Worm (Caenorhabditis elegans) whole organism, L1 larva: Measurements from ENCODE around the gene ZK632.9.
A peak's percentile ranks its signal among the peaks of the same experiment; 100 is the strongest.

ENCODE experiments used
- aha-1 ChIP-seq: fragments of 150-350 bp; optimal IDR thresholded peaks from 2 replicates; lab custom pipeline; 2014; ENCODE audit warnings: missing biosample characterization, missing genetic modification characterization
- blmp-1 ChIP-seq: fragments of 150-350 bp; optimal IDR thresholded peaks from 2 replicates; lab custom pipeline; 2014; ENCODE audit warnings: missing biosample characterization, missing genetic modification characterization
- ces-1 ChIP-seq: fragments of 150-350 bp; optimal IDR thresholded peaks from 2 replicates; lab custom pipeline; 2014; ENCODE audit warnings: missing biosample characterization, missing genetic modification reagents, missing genetic modification characterization
- efl-1 ChIP-seq, 4 experiments: fragments of 150-350 bp; optimal IDR thresholded peaks in 3 of 4; peaks in 1 of 4; 1 replicate in 1 of 4; 2 replicates in 3 of 4; lab custom pipeline; 2014; ENCODE audit warnings: missing biosample characterization in 2 of 4, missing genetic modification characterization in 2 of 4, missing genetic modification reagents in 2 of 4
- egl-27 ChIP-seq, 2 experiments: fragments of 150-350 bp in 1 of 2; sonication (generic microtip); optimal IDR thresholded peaks; 3 replicates each; lab custom pipeline; 2017 to 2018; ENCODE audit warnings: missing biosample characterization in 2 of 2, missing genetic modification characterization in 2 of 2, missing genetic modification reagents in 2 of 2
- elt-2 ChIP-seq: sonication (generic microtip); optimal IDR thresholded peaks from 2 replicates; lab custom pipeline; 2016; ENCODE audit warnings: missing genetic modification characterization, mild to moderate bottlenecking, inconsistent platforms, missing compliant biosample characterization, missing genetic modification reagents
- elt-3 ChIP-seq, 6 experiments: fragments of 150-350 bp in 1 of 6; sonication (generic microtip); optimal IDR thresholded peaks; 2 replicates each; lab custom pipeline; 2017 to 2018; ENCODE audit warnings: missing biosample characterization in 6 of 6, missing genetic modification characterization in 6 of 6, inconsistent platforms in 1 of 6
- fkh-10 ChIP-seq: sonication (generic microtip); optimal IDR thresholded peaks from 2 replicates; lab custom pipeline; 2017; ENCODE audit warnings: missing biosample characterization, missing genetic modification reagents, missing genetic modification characterization
- fkh-4 ChIP-seq: sonication (generic microtip); optimal IDR thresholded peaks from 2 replicates; lab custom pipeline; 2016; ENCODE audit warnings: missing compliant biosample characterization, missing genetic modification characterization, borderline replicate concordance
- fos-1 ChIP-seq: fragments of 150-350 bp; optimal IDR thresholded peaks from 2 replicates; lab custom pipeline; 2014; ENCODE audit warnings: missing biosample characterization, missing genetic modification characterization
- hlh-17 ChIP-seq: fragments of 200-800 bp; sonication (Bioruptor generic); optimal IDR thresholded peaks from 2 replicates; lab custom pipeline; 2018; ENCODE audit warnings: missing genetic modification characterization, mild to moderate bottlenecking, missing compliant biosample characterization, moderate library complexity, borderline replicate concordance
- hlh-4 ChIP-seq: sonication (generic microtip); optimal IDR thresholded peaks from 2 replicates; lab custom pipeline; 2016; ENCODE audit warnings: mild to moderate bottlenecking, missing genetic modification characterization, missing compliant biosample characterization
- hpl-2 ChIP-seq: fragments of 150-350 bp; optimal IDR thresholded peaks from 2 replicates; lab custom pipeline; 2014; ENCODE audit warnings: missing biosample characterization, missing genetic modification reagents, missing genetic modification characterization
- irx-1 ChIP-seq: sonication (generic microtip); optimal IDR thresholded peaks from 2 replicates; lab custom pipeline; 2016; ENCODE audit warnings: missing genetic modification characterization, missing compliant biosample characterization
- jun-1 ChIP-seq: fragments of 150-350 bp; optimal IDR thresholded peaks from 2 replicates; lab custom pipeline; 2014; ENCODE audit warnings: missing biosample characterization, missing genetic modification reagents, missing genetic modification characterization
- lin-13 ChIP-seq: fragments of 150-350 bp; optimal IDR thresholded peaks from 2 replicates; lab custom pipeline; 2014; ENCODE audit warnings: missing biosample characterization, missing genetic modification reagents, missing genetic modification characterization
- lin-14 ChIP-seq: fragments of 200-800 bp; sonication (Bioruptor generic); optimal IDR thresholded peaks from 2 replicates; lab custom pipeline; 2018; ENCODE audit warnings: mild to moderate bottlenecking, missing genetic modification characterization, moderate library complexity, missing compliant biosample characterization
- lin-39 ChIP-seq: fragments of 150-350 bp; optimal IDR thresholded peaks from 2 replicates; lab custom pipeline; 2014; ENCODE audit warnings: missing biosample characterization, missing genetic modification reagents, missing genetic modification characterization
- lir-3 ChIP-seq: sonication (generic microtip); optimal IDR thresholded peaks from 2 replicates; lab custom pipeline; 2016; ENCODE audit warnings: mild to moderate bottlenecking, missing genetic modification characterization, moderate library complexity, missing compliant biosample characterization; ENCODE audit not compliant: poor library complexity
- lsy-2 ChIP-seq, 2 experiments: fragments of 150-350 bp; optimal IDR thresholded peaks; 2 replicates each; lab custom pipeline; 2014; ENCODE audit warnings: missing biosample characterization in 2 of 2, missing genetic modification characterization in 2 of 2
- mab-9 ChIP-seq: fragments of 200-800 bp; sonication (Bioruptor generic); IDR thresholded peaks from 2 replicates; pipeline ENCODE4 v1.3.6; 2022; ENCODE audit warnings: missing genetic modification reagents, missing genetic modification characterization, missing compliant biosample characterization
- mdl-1 ChIP-seq, 2 experiments: fragments of 150-350 bp; optimal IDR thresholded peaks; 2 replicates each; lab custom pipeline; 2014 to 2017; ENCODE audit warnings: missing biosample characterization in 2 of 2, missing genetic modification characterization in 2 of 2, inconsistent platforms in 1 of 2
- nhr-12 ChIP-seq: sonication (generic microtip); optimal IDR thresholded peaks from 2 replicates; lab custom pipeline; 2017; ENCODE audit warnings: missing biosample characterization, missing genetic modification characterization
- nhr-19 ChIP-seq: fragments of 200-800 bp; sonication (Bioruptor generic); conservative IDR thresholded peaks from 2 replicates; pipeline ENCODE4 v1.3.6; 2022; ENCODE audit warnings: missing genetic modification characterization, missing compliant biosample characterization
- nhr-20 ChIP-seq: sonication (generic microtip); optimal IDR thresholded peaks from 2 replicates; lab custom pipeline; 2016; ENCODE audit warnings: mild to moderate bottlenecking, missing genetic modification characterization, missing compliant biosample characterization
- nhr-47 ChIP-seq: sonication (generic microtip); optimal IDR thresholded peaks from 2 replicates; lab custom pipeline; 2016; ENCODE audit warnings: mild to moderate bottlenecking, missing genetic modification characterization, moderate library complexity, missing compliant biosample characterization
- nhr-85 ChIP-seq: sonication (generic microtip); peaks from one replicate; lab custom pipeline; 2016; ENCODE audit warnings: missing genetic modification characterization, inconsistent platforms, missing compliant biosample characterization
- nhr-90 ChIP-seq: sonication (generic microtip); optimal IDR thresholded peaks from 2 replicates; lab custom pipeline; 2016; ENCODE audit warnings: mild to moderate bottlenecking, missing genetic modification characterization, missing compliant biosample characterization; ENCODE audit not compliant: poor library complexity
- pag-3 ChIP-seq: sonication (generic microtip); optimal IDR thresholded peaks from 2 replicates; lab custom pipeline; 2017; ENCODE audit warnings: missing genetic modification characterization, mild to moderate bottlenecking, missing compliant biosample characterization, antibody characterized with exemption, borderline replicate concordance; ENCODE audit not compliant: insufficient read depth
- skn-1 ChIP-seq: fragments of 150-350 bp; optimal IDR thresholded peaks from 2 replicates; lab custom pipeline; 2014; ENCODE audit warnings: missing biosample characterization, missing genetic modification characterization
- sox-4 ChIP-seq: sonication (generic microtip); optimal IDR thresholded peaks from 2 replicates; lab custom pipeline; 2016; ENCODE audit warnings: missing genetic modification characterization, missing compliant biosample characterization
- sup-37 ChIP-seq: fragments of 200-800 bp; sonication (Bioruptor generic); optimal IDR thresholded peaks from 2 replicates; lab custom pipeline; 2018; ENCODE audit warnings: mild to moderate bottlenecking, missing genetic modification characterization, missing compliant biosample characterization
- tlp-1 ChIP-seq: fragments of 150-350 bp; optimal IDR thresholded peaks from 2 replicates; lab custom pipeline; 2014; ENCODE audit warnings: missing biosample characterization, missing genetic modification characterization
- unc-130 ChIP-seq: fragments of 150-350 bp; optimal IDR thresholded peaks from 2 replicates; lab custom pipeline; 2017; ENCODE audit warnings: missing biosample characterization, missing genetic modification characterization, inconsistent platforms
- zip-4 ChIP-seq: fragments of 200-800 bp; sonication (Bioruptor generic); optimal IDR thresholded peaks from 2 replicates; lab custom pipeline; 2018; ENCODE audit warnings: mild to moderate bottlenecking, missing genetic modification characterization, moderate library complexity, missing compliant biosample characterization

ZK632.9 gene

ce11 chrIII:9848083-9848482 is 22.9 kb upstream of the ZK632.9 start, which contains the start of gene mrpl-36 (continued):
- TF ChIP-seq pag-3 (tag; lab: Kevin White, UChicago) (no peak), elt-2 (tag; lab: Kevin White, UChicago) (no peak), lsy-2 (tag; optimal IDR thresholded peaks at IDR 0.05; lab: Kevin White, UChicago) (peak; percentile 50 to 61), mdl-1 (tag; optimal IDR thresholded peaks at IDR 0.05; lab: Kevin White, UChicago) (peak in 1 of 2 experiments; percentile 5), sox-4 (tag; lab: Kevin White, UChicago) (no peak), unc-130 (tag; lab: Kevin White, UChicago) (no peak), nhr-19 (GFP tag; lab: Robert Waterston, UW) (no peak), nhr-85 (tag; lab: Kevin White, UChicago) (no peak), blmp-1 (tag; lab: Kevin White, UChicago) (no peak), egl-27 (tag; optimal IDR thresholded peaks at IDR 0.05; lab: Kevin White, UChicago) (no peak), aha-1 (tag; lab: Kevin White, UChicago) (no peak), nhr-90 (tag; lab: Kevin White, UChicago) (no peak), fos-1 (tag; lab: Kevin White, UChicago) (no peak), fkh-10 (GFP tag; lab: Kevin White, UChicago) (no peak), hlh-4 (tag; lab: Kevin White, UChicago) (no peak), jun-1 (tag; lab: Kevin White, UChicago) (no peak), irx-1 (tag; lab: Kevin White, UChicago) (no peak), hlh-17 (no peak), lin-14 (GFP tag; lab: Kevin White, UChicago) (no peak), nhr-47 (peak; percentile 17), lir-3 (no peak), skn-1 (tag; lab: Kevin White, UChicago) (peak; percentile 40), hpl-2 (GFP tag; lab: Kevin White, UChicago) (no peak), nhr-20 (tag; lab: Kevin White, UChicago) (peak; percentile 30), ces-1 (GFP tag; lab: Kevin White, UChicago) (no peak), lin-39 (tag; lab: Kevin White, UChicago) (no peak)
- TF ChIP-seq, all 84 proteins: peak for 17

DNA sequence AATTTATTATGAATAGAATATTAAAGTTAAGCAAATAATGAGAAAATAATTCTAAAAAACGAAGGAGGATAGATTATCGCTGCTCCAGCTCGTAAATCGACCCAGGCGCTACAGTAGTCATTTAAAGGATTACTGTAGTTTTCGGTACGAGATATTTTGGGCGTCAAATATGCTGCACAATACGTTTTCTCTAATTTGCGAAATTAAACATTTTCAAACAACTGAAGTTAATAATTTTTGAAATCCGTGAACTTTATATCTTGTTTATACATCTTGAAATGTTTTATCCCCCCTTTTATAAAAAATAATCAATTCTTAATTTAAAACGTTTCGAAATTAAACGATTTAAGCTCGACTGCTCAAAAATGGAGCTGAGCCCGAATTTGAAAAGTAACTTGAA is 20.9 kb upstream of the ZK632.9 start, which contains the start of gene K11H3.2:
Gene K11H3.2 (plus strand): TSS at position 301 of the 400 bp plus-strand sequence.
- TF ChIP-seq lin-13 (GFP tag; lab: Kevin White, UChicago) (no peak), fkh-10 (GFP tag; lab: Kevin White, UChicago) (no peak), sup-37 (GFP tag; lab: Kevin White, UChicago) (no peak)

DNA sequence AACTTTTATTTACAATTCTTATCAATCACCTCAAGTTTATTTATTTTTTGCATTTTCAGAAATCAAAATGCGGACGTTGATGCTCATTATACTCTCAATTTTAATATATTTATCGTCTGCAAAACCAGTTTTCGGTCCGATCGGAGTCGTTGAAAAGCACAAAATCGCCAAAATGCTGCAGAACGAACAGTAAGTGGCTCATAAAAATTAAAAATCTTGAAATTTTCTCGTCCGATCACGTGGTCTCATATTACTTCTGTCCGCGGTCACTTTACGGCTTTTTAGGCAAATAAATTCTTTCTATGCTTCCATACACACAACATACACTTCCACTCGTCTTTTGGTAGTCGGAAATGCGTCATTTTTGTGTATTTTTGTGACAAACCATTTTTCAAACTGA is 18.5 kb upstream of the ZK632.9 start, which contains the start of gene K11H3.5:
Gene K11H3.5 (plus strand): TSS at position 54 of the 400 bp plus-strand sequence.
- TF ChIP-seq efl-1 (optimal IDR thresholded peaks at IDR 0.05; lab: Kevin White, UChicago) (no peak), efl-1 (GFP tag; optimal IDR thresholded peaks at IDR 0.05 in 1 of 2; lab: Kevin White, UChicago) (peak in 1 of 2 experiments; percentile 64), lsy-2 (tag; optimal IDR thresholded peaks at IDR 0.05; lab: Kevin White, UChicago) (no peak)

- TF ChIP-seq zip-4 (no peak), fkh-4 (tag; lab: Kevin White, UChicago) (no peak)
These were observed 9.7 kb upstream of the ZK632.9 start, which contains the start of gene K11H3.8 for ce11 chrIII:9834888-9835287. Gene K11H3.8 (plus strand): TSS chrIII:9835188.

DNA sequence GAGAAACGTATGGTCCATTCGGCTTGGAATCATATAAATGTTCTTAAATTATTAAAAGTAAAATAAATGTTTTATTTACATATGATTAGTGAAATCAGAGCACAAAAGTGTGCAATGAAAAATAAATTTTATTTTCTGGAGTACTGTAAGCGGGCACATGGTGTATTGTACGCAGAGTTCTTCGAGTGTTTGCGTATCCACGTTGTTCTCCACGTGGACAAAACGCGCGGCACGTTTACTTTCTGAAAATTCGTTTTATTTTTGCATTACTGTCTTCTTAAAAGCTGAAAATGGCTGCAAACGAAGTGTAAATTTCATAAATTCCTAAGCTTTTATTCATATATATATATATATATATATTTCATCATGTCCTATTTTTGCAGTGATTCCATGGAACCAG is 7.3 kb upstream of the ZK632.9 start:
- TF ChIP-seq tlp-1, result no peak
- TF ChIP-seq mab-9 (GFP tag; lab: Robert Waterston, UW), result no peak
- no peak for TF ChIP-seq elt-3 (tag; optimal IDR thresholded peaks at IDR 0.05; lab: Kevin White, UChicago)
- no peak for TF ChIP-seq nhr-12
- TF ChIP-seq nhr-85 (tag; lab: Kevin White, UChicago), result no peak
- no peak for TF ChIP-seq fos-1 (tag; lab: Kevin White, UChicago)
